Worm (Caenorhabditis elegans): Measurements from ENCODE around the gene ugt-67.

- TF ChIP-seq tbx-2 (tag; optimal IDR thresholded peaks at IDR 0.05) (no peak), ZK546.5 (tag; optimal IDR thresholded peaks at IDR 0.05) (no peak), unc-39 (tag; optimal IDR thresholded peaks at IDR 0.05) (no peak), nhr-25 (tag; optimal IDR thresholded peaks at IDR 0.05) (no peak), zag-1 (tag; optimal IDR thresholded peaks at IDR 0.05) (no peak)
Observed at ce11 chrV:4912313-4912712, 11.1 kb downstream of the ugt-67 start, which contains the start of gene H23N18.5.

Measured in whole organism, L3 larva.